Fruit fly (Drosophila melanogaster) whole organism, prepupa: ENCODE data around the gene ctrip.

Experiments used
- Blimp-1 ChIP-seq: fragments of 200-800 bp; sonication (Bioruptor generic); optimal IDR thresholded peaks from 3 replicates; lab custom pipeline; 2017; ENCODE audit warnings: missing biosample characterization, missing genetic modification characterization, mild to moderate bottlenecking, moderate library complexity, missing genetic modification reagents
- CG10669 ChIP-seq: fragments of 200-800 bp; sonication (Bioruptor generic); optimal IDR thresholded peaks from 3 replicates; lab custom pipeline; 2018; ENCODE audit warnings: missing biosample characterization, mild to moderate bottlenecking, missing genetic modification characterization, moderate library complexity
- CG11294 ChIP-seq: fragments of 200-800 bp; sonication (Bioruptor generic); IDR thresholded peaks from 2 replicates; pipeline ENCODE4 v1.3.6; 2022; ENCODE audit warnings: missing biosample characterization, missing genetic modification characterization
- CG11902 ChIP-seq: fragments of 200-800 bp; sonication (Bioruptor generic); optimal IDR thresholded peaks from 3 replicates; lab custom pipeline; 2016; ENCODE audit warnings: missing biosample characterization, missing genetic modification characterization
- CG3919 ChIP-seq: fragments of 200-800 bp; sonication (Bioruptor generic); optimal IDR thresholded peaks from 3 replicates; lab custom pipeline; 2016; ENCODE audit warnings: missing biosample characterization, missing genetic modification characterization
- CG4318 ChIP-seq: fragments of 200-800 bp; sonication (Bioruptor generic); optimal IDR thresholded peaks from 3 replicates; lab custom pipeline; 2017; ENCODE audit warnings: missing biosample characterization, mild to moderate bottlenecking, missing genetic modification characterization
- CG6854 ChIP-seq: fragments of 200-800 bp; sonication (Bioruptor generic); optimal IDR thresholded peaks from 2 replicates; lab custom pipeline; 2017; ENCODE audit warnings: missing biosample characterization, mild to moderate bottlenecking, missing genetic modification characterization
- CG8632 ChIP-seq: fragments of 200-800 bp; sonication (Bioruptor generic); optimal IDR thresholded peaks from 3 replicates; lab custom pipeline; 2016; ENCODE audit warnings: missing biosample characterization, missing genetic modification characterization
- Hr39 ChIP-seq: fragments of 200-800 bp; sonication (Bioruptor generic); optimal IDR thresholded peaks from 2 replicates; lab custom pipeline; 2016; ENCODE audit warnings: missing biosample characterization, missing genetic modification characterization
- Lpt ChIP-seq: fragments of 200-800 bp; sonication (Bioruptor generic); optimal IDR thresholded peaks from 3 replicates; lab custom pipeline; 2016; ENCODE audit warnings: missing biosample characterization, missing genetic modification characterization
- Sox102F ChIP-seq: fragments of 200-800 bp; sonication (Bioruptor generic); optimal IDR thresholded peaks from 2 replicates; lab custom pipeline; 2016; ENCODE audit warnings: missing biosample characterization, mild to moderate bottlenecking, missing genetic modification characterization
- salr ChIP-seq, 2 experiments: fragments of 200-800 bp; sonication (Bioruptor generic); optimal IDR thresholded peaks; 3 replicates each; lab custom pipeline; 2016 to 2018; ENCODE audit warnings: missing biosample characterization in 2 of 2, missing genetic modification characterization in 2 of 2, mild to moderate bottlenecking in 1 of 2
- svp ChIP-seq: fragments of 200-800 bp; sonication (Bioruptor generic); peaks from one replicate; lab custom pipeline; 2016; ENCODE audit warnings: missing biosample characterization, missing genetic modification characterization
- vri ChIP-seq: fragments of 200-800 bp; sonication (Bioruptor generic); optimal IDR thresholded peaks from 3 replicates; lab custom pipeline; 2016; ENCODE audit warnings: missing biosample characterization, mild to moderate bottlenecking, missing genetic modification characterization

DNA sequence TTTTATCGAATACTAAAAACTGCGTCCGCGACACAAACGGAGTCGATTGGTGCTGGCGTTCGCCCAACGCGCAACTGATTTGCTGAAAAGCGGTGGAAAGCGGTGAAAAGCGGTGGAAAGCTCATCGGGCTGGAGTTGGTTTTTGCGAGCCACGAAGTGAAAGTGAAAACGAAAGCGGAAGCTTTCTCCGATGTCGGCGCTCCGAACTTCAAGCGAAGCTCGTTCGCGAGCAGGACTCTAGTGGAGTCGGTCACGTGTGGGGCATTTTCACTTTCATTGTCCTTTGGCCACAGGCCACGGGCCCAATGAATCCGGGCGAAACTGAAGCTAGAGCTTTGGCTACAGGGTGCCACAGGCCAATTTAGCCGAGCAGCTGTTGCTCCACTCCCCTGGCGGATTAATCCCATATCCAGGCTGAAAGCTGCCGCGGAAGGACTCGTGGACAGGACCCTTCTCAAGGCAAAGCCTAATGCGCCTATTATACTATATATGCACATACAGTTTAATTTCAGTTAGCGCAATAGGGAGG lies 43.1 kb downstream of the ctrip start:
- no peak for TF ChIP-seq CG3919 (GFP tag; lab: Kevin White, UChicago)
- no peak for TF ChIP-seq CG11294 (GFP tag; lab: Robert Waterston, UW)
- TF ChIP-seq CG8632: no peak
- TF ChIP-seq vri (GFP tag; lab: Kevin White, UChicago): no peak
- TF ChIP-seq Blimp-1: no peak
- TF ChIP-seq Lpt (GFP tag; lab: Kevin White, UChicago): no peak
- no peak for TF ChIP-seq CG6854 (GFP tag; lab: Kevin White, UChicago)
- no peak for TF ChIP-seq Sox102F (GFP tag; lab: Kevin White, UChicago)
- no peak for TF ChIP-seq CG11902 (GFP tag; lab: Kevin White, UChicago)
- TF ChIP-seq CG4318: no peak
- no peak for TF ChIP-seq svp (GFP tag; lab: Kevin White, UChicago)
- TF ChIP-seq salr (GFP tag; optimal IDR thresholded peaks at IDR 0.05; lab: Kevin White, UChicago): no peak
- no peak for TF ChIP-seq Hr39 (GFP tag; lab: Kevin White, UChicago)
- TF ChIP-seq CG10669 (GFP tag; lab: Kevin White, UChicago): no peak
